Fruit fly (Drosophila melanogaster): ENCODE data around the gene Mtp.

DNA sequence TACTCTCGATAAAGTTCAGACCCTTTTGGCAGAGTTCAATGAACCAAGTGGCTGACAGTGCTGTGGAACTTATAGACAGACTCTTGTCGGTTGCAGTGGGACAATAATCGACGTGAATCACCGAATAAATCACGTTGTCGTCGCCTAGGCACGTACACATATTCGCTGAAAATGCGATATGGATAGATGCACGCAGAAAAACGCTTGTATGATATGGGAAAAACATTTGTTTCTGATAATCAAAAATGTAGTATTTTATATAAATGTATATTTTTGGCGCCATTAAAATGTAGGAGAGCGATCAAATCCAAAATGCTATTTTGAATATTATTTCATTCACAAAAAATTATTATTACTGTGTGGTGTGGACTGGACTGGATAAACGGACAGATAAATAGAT lies 7.5 kb downstream of the Mtp start:
- TF ChIP-seq CG7101 (tag; optimal IDR thresholded peaks at IDR 0.05) = peak; percentile 46
- TF ChIP-seq cic (GFP tag; optimal IDR thresholded peaks at IDR 0.05) = no peak
- no peak for TF ChIP-seq kay (GFP tag; ENCODE audit: borderline replicate concordance)
- no peak for TF ChIP-seq CG7045 (GFP tag; optimal IDR thresholded peaks at IDR 0.05)
- TF ChIP-seq Crg-1 (GFP tag; optimal IDR thresholded peaks at IDR 0.05) = no peak

All from whole organism, adult.